Worm (Caenorhabditis elegans) whole organism, early embryonic: ENCODE results near the gene srx-32.
"Not testable (repeated sequence)": the region's sequence is repeated elsewhere in the genome, so short reads cannot be mapped to it uniquely, and the experiment has no call there.

ENCODE experiments used
- B0310.2 ChIP-seq: sonication (generic microtip); optimal IDR thresholded peaks from 2 replicates; lab custom pipeline; 2016; ENCODE audit warnings: mild to moderate bottlenecking, missing genetic modification characterization, missing compliant biosample characterization
- F13C5.2 ChIP-seq: sonication (generic microtip); optimal IDR thresholded peaks from 2 replicates; lab custom pipeline; 2017; ENCODE audit warnings: mild to moderate bottlenecking, missing genetic modification characterization, inconsistent platforms, missing compliant biosample characterization
- aly-1 ChIP-seq: sonication (generic microtip); optimal IDR thresholded peaks from 2 replicates; lab custom pipeline; 2016; ENCODE audit warnings: missing genetic modification characterization, missing compliant biosample characterization
- ama-1 ChIP-seq: fragments of 150-350 bp; optimal IDR thresholded peaks from 2 replicates; lab custom pipeline; 2014
- ceh-13 ChIP-seq: fragments of 200-800 bp; sonication (Bioruptor generic); optimal IDR thresholded peaks from 2 replicates; lab custom pipeline; 2018; ENCODE audit warnings: mild to moderate bottlenecking, missing genetic modification characterization, missing compliant biosample characterization
- ceh-36 ChIP-seq: sonication (generic microtip); optimal IDR thresholded peaks from 2 replicates; lab custom pipeline; 2016; ENCODE audit warnings: missing genetic modification characterization, inconsistent platforms, missing compliant biosample characterization
- ets-7 ChIP-seq: sonication (generic microtip); optimal IDR thresholded peaks from 2 replicates; lab custom pipeline; 2016; ENCODE audit warnings: missing genotype, missing genetic modification characterization, missing compliant biosample characterization
- flt-1 ChIP-seq: fragments of 200-800 bp; sonication (Bioruptor generic); IDR thresholded peaks from 2 replicates; pipeline ENCODE4 v1.3.6; 2022; ENCODE audit warnings: missing genetic modification characterization, missing compliant biosample characterization
- hmbx-1 ChIP-seq: sonication (generic microtip); optimal IDR thresholded peaks from 2 replicates; lab custom pipeline; 2016; ENCODE audit warnings: mild to moderate bottlenecking, missing genetic modification characterization, missing compliant biosample characterization
- hmg-4 ChIP-seq: fragments of 200-800 bp; sonication (Bioruptor generic); optimal IDR thresholded peaks from 2 replicates; lab custom pipeline; 2018; ENCODE audit warnings: mild to moderate bottlenecking, missing genetic modification characterization, missing compliant biosample characterization
- hnd-1 ChIP-seq: sonication (generic microtip); optimal IDR thresholded peaks from 2 replicates; lab custom pipeline; 2016; ENCODE audit warnings: missing genetic modification characterization, missing compliant biosample characterization
- pes-1 ChIP-seq: fragments of 200-800 bp; sonication (Bioruptor generic); IDR thresholded peaks from 2 replicates; pipeline ENCODE4 v1.3.6; 2022; ENCODE audit warnings: missing genetic modification reagents, missing genetic modification characterization, missing compliant biosample characterization
- scrt-1 ChIP-seq: fragments of 200-800 bp; sonication (Bioruptor generic); IDR thresholded peaks from 2 replicates; pipeline ENCODE4 v1.3.6; 2022; ENCODE audit warnings: missing genetic modification characterization, missing compliant biosample characterization
- sea-1 ChIP-seq: fragments of 200-800 bp; sonication (Bioruptor generic); conservative IDR thresholded peaks from 2 replicates; pipeline ENCODE4 v1.3.6; 2022; ENCODE audit warnings: missing genetic modification characterization, missing compliant biosample characterization
- tbx-11 ChIP-seq: fragments of 200-800 bp; sonication (Bioruptor generic); IDR thresholded peaks from 2 replicates; pipeline ENCODE4 v1.3.6; 2022; ENCODE audit warnings: missing genetic modification characterization, missing compliant biosample characterization
- tbx-37 ChIP-seq: fragments of 200-800 bp; sonication (Bioruptor generic); conservative IDR thresholded peaks from 2 replicates; pipeline ENCODE4 v1.3.6; 2022; ENCODE audit warnings: missing genetic modification reagents, missing genetic modification characterization, missing compliant biosample characterization
- tra-4 ChIP-seq: sonication (generic microtip); optimal IDR thresholded peaks from 2 replicates; lab custom pipeline; 2017; ENCODE audit warnings: missing genetic modification characterization, missing compliant biosample characterization

srx-32 gene

ce11 chrV:820629-821028 is at the start of gene srx-32:
srx-32 (minus strand) TSS chrV:820729.
- not testable (repeated sequence) for TF ChIP-seq tbx-37; pes-1 (GFP tag; lab: Robert Waterston, UW); hmbx-1 (tag; lab: Kevin White, UChicago)

ce11 chrV:866729-867128 is 46.2 kb upstream of the srx-32 start, which contains the start of gene T02B11.3:
T02B11.3 (minus strand) TSS chrV:866829.
- no peak for TF ChIP-seq ceh-36 (tag; lab: Kevin White, UChicago)
- no peak for TF ChIP-seq tbx-11 (GFP tag; lab: Robert Waterston, UW)
- no peak for TF ChIP-seq ama-1 (lab: Kevin White, UChicago)
- no peak for TF ChIP-seq tbx-37
- no peak for TF ChIP-seq aly-1
- TF ChIP-seq hmg-4 (GFP tag; lab: Kevin White, UChicago), result no peak
- no peak for TF ChIP-seq F13C5.2 (tag; lab: Kevin White, UChicago)
- TF ChIP-seq B0310.2 (tag; lab: Kevin White, UChicago), result no peak
- no peak for TF ChIP-seq ceh-13 (GFP tag; lab: Kevin White, UChicago)
- TF ChIP-seq hnd-1, result no peak
- no peak for TF ChIP-seq scrt-1 (GFP tag; lab: Robert Waterston, UW)
- no peak for TF ChIP-seq tra-4 (tag; lab: Kevin White, UChicago)
- no peak for TF ChIP-seq sea-1
- no peak for TF ChIP-seq flt-1 (GFP tag; lab: Robert Waterston, UW)
- TF ChIP-seq ets-7 (tag; lab: Kevin White, UChicago), result no peak
- TF ChIP-seq hmbx-1 (tag; lab: Kevin White, UChicago), result no peak
- no peak for TF ChIP-seq pes-1 (GFP tag; lab: Robert Waterston, UW)

- TF ChIP-seq tbx-37 (no peak), flt-1 (GFP tag; lab: Robert Waterston, UW) (peak; percentile 44; the same call in 1 of the 2 replicates), pes-1 (GFP tag; lab: Robert Waterston, UW) (peak; percentile 62)
Observed at ce11 chrV:858841-859456, 38.4 kb upstream of the srx-32 start.

ce11 chrV:856549-856948 is 36.0 kb upstream of the srx-32 start, which contains the start of gene K09C6.2:
K09C6.2 (plus strand) TSS chrV:856849.
- no peak for TF ChIP-seq scrt-1 (GFP tag; lab: Robert Waterston, UW)
- no peak for TF ChIP-seq aly-1
- TF ChIP-seq hnd-1, result no peak
- TF ChIP-seq sea-1, result no peak
- no peak for TF ChIP-seq ceh-36 (tag; lab: Kevin White, UChicago)
- TF ChIP-seq B0310.2 (tag; lab: Kevin White, UChicago), result no peak
- no peak for TF ChIP-seq tbx-37
- TF ChIP-seq tbx-11 (GFP tag; lab: Robert Waterston, UW), result no peak
- no peak for TF ChIP-seq ets-7 (tag; lab: Kevin White, UChicago)
- no peak for TF ChIP-seq hmg-4 (GFP tag; lab: Kevin White, UChicago)
- no peak for TF ChIP-seq tra-4 (tag; lab: Kevin White, UChicago)
- no peak for TF ChIP-seq F13C5.2 (tag; lab: Kevin White, UChicago)
- no peak for TF ChIP-seq flt-1 (GFP tag; lab: Robert Waterston, UW)
- TF ChIP-seq ama-1 (lab: Kevin White, UChicago), result no peak
- no peak for TF ChIP-seq ceh-13 (GFP tag; lab: Kevin White, UChicago)
- no peak for TF ChIP-seq pes-1 (GFP tag; lab: Robert Waterston, UW)
- TF ChIP-seq hmbx-1 (tag; lab: Kevin White, UChicago), result no peak

- TF ChIP-seq pes-1 (GFP tag; lab: Robert Waterston, UW) (no peak), flt-1 (GFP tag; lab: Robert Waterston, UW) (no peak), ama-1 (lab: Kevin White, UChicago) (no peak), sea-1 (no peak), aly-1 (no peak), tbx-37 (no peak), B0310.2 (tag; lab: Kevin White, UChicago) (no peak), hnd-1 (no peak), hmbx-1 (tag; lab: Kevin White, UChicago) (no peak), ceh-36 (tag; lab: Kevin White, UChicago) (no peak)
Observed at ce11 chrV:854966-855365, 34.4 kb upstream of the srx-32 start, which contains the start of gene K09C6.9. K09C6.9 (minus strand) TSS chrV:855066.

- TF ChIP-seq aly-1, result no peak
- no peak for TF ChIP-seq ets-7 (tag; lab: Kevin White, UChicago)
Observed at ce11 chrV:852184-852583, 31.7 kb upstream of the srx-32 start, which contains the start of gene K09C6.3. K09C6.3 (plus strand) TSS chrV:852484.

ce11 chrV:849512-849911 is 29.0 kb upstream of the srx-32 start, which contains the start of gene srbc-12:
srbc-12 (plus strand) TSS chrV:849812.
- no peak for TF ChIP-seq ama-1 (lab: Kevin White, UChicago)
- TF ChIP-seq F13C5.2 (tag; lab: Kevin White, UChicago), result no peak
- TF ChIP-seq tbx-37, result no peak
- no peak for TF ChIP-seq ceh-36 (tag; lab: Kevin White, UChicago)
- TF ChIP-seq hnd-1, result no peak
- TF ChIP-seq B0310.2 (tag; lab: Kevin White, UChicago), result no peak

- TF ChIP-seq hmbx-1 (tag; lab: Kevin White, UChicago) (no peak), ceh-13 (GFP tag; lab: Kevin White, UChicago) (no peak), tra-4 (tag; lab: Kevin White, UChicago) (no peak), scrt-1 (GFP tag; lab: Robert Waterston, UW) (no peak), ceh-36 (tag; lab: Kevin White, UChicago) (no peak), flt-1 (GFP tag; lab: Robert Waterston, UW) (no peak), aly-1 (no peak), tbx-11 (GFP tag; lab: Robert Waterston, UW) (no peak), ets-7 (tag; lab: Kevin White, UChicago) (no peak), F13C5.2 (tag; lab: Kevin White, UChicago) (no peak), pes-1 (GFP tag; lab: Robert Waterston, UW) (no peak), sea-1 (no peak), tbx-37 (no peak), ama-1 (lab: Kevin White, UChicago) (no peak), B0310.2 (tag; lab: Kevin White, UChicago) (no peak), hmg-4 (GFP tag; lab: Kevin White, UChicago) (no peak), hnd-1 (no peak)
Observed at ce11 chrV:849042-849441, 28.5 kb upstream of the srx-32 start.
